Fruit fly (Drosophila melanogaster) whole organism, embryonic: Measurements from ENCODE around the gene salr.

Experiments used
- CG7357 ChIP-seq: fragments of 200-800 bp; sonication (Bioruptor generic); IDR thresholded peaks from 3 replicates; pipeline ENCODE4 v1.3.6; 2022; ENCODE audit warnings: missing biosample characterization, missing genetic modification characterization
- CG8359 ChIP-seq: fragments of 200-800 bp; sonication (Bioruptor generic); optimal IDR thresholded peaks from 2 replicates; lab custom pipeline; 2017; ENCODE audit warnings: missing biosample characterization, mild to moderate bottlenecking, missing genetic modification characterization, borderline replicate concordance

dm6 chr2L:11318464-11318863, 40.2 kb upstream of the salr start:
- TF ChIP-seq CG8359 (GFP tag; lab: Kevin White, UChicago) (no peak), CG7357 (GFP tag; lab: Robert Waterston, UW) (no peak)
